Fruit fly (Drosophila melanogaster) whole organism, embryonic: ENCODE measurements around the gene red.

Source experiments
- CG10147 ChIP-seq: fragments of 200-800 bp; sonication (Bioruptor generic); optimal IDR thresholded peaks from 2 replicates; lab custom pipeline; 2019; ENCODE audit warnings: missing biosample characterization, mild to moderate bottlenecking, missing genetic modification characterization, moderate library complexity
- CG10565 ChIP-seq: fragments of 200-800 bp; sonication (Bioruptor generic); optimal IDR thresholded peaks from 3 replicates; lab custom pipeline; 2016; ENCODE audit warnings: missing biosample characterization, mild to moderate bottlenecking, missing genetic modification characterization
- CG11398 ChIP-seq: fragments of 200-800 bp; sonication (Bioruptor generic); optimal IDR thresholded peaks from 2 replicates; lab custom pipeline; 2016; ENCODE audit warnings: missing biosample characterization, missing genetic modification characterization
- CG12104 ChIP-seq: fragments of 200-800 bp; sonication (Bioruptor generic); optimal IDR thresholded peaks from 3 replicates; lab custom pipeline; 2016; ENCODE audit warnings: missing biosample characterization, missing genetic modification characterization
- CG12744 ChIP-seq: fragments of 200-800 bp; sonication (Bioruptor generic); optimal IDR thresholded peaks from 2 replicates; lab custom pipeline; 2016; ENCODE audit warnings: missing biosample characterization, missing genetic modification characterization
- CG13775 ChIP-seq: fragments of 200-800 bp; sonication (Bioruptor generic); optimal IDR thresholded peaks from 3 replicates; lab custom pipeline; 2017; ENCODE audit warnings: missing biosample characterization, mild to moderate bottlenecking, missing genetic modification characterization
- CG14667 ChIP-seq: fragments of 200-800 bp; sonication (Bioruptor generic); IDR thresholded peaks from 2 replicates; pipeline ENCODE4 v1.3.6; 2022; ENCODE audit warnings: missing biosample characterization, missing genetic modification characterization
- CG15011 ChIP-seq: fragments of 200-800 bp; sonication (Bioruptor generic); optimal IDR thresholded peaks from 3 replicates; lab custom pipeline; 2018; ENCODE audit warnings: missing biosample characterization, mild to moderate bottlenecking, missing genetic modification characterization
- CG16779 ChIP-seq: fragments of 200-800 bp; sonication (Bioruptor generic); IDR thresholded peaks from 2 replicates; pipeline ENCODE4 v1.3.6; 2022; ENCODE audit warnings: missing biosample characterization, missing genetic modification characterization
- CG16813 ChIP-seq: fragments of 200-800 bp; sonication (Bioruptor generic); IDR thresholded peaks from 3 replicates; pipeline ENCODE4 v1.3.6; 2022; ENCODE audit warnings: missing biosample characterization, missing genetic modification characterization; ENCODE audit not compliant: partially characterized antibody
- CG2202 ChIP-seq: fragments of 200-800 bp; sonication (Bioruptor generic); optimal IDR thresholded peaks from 2 replicates; lab custom pipeline; 2018; ENCODE audit warnings: missing biosample characterization, mild to moderate bottlenecking, missing genetic modification characterization
- CG33213 ChIP-seq: fragments of 200-800 bp; sonication (Bioruptor generic); optimal IDR thresholded peaks from 3 replicates; lab custom pipeline; 2016; ENCODE audit warnings: missing biosample characterization, missing genetic modification characterization
- CG3995 ChIP-seq: fragments of 200-800 bp; sonication (Bioruptor generic); optimal IDR thresholded peaks from 3 replicates; lab custom pipeline; 2016; ENCODE audit warnings: missing biosample characterization, missing genetic modification characterization
- CG4730 ChIP-seq: fragments of 200-800 bp; sonication (Bioruptor generic); IDR thresholded peaks from 2 replicates; pipeline ENCODE4 v1.3.6; 2022; ENCODE audit warnings: missing biosample characterization, missing genetic modification characterization
- CG8089 ChIP-seq: fragments of 200-800 bp; sonication (Bioruptor generic); optimal IDR thresholded peaks from 3 replicates; lab custom pipeline; 2016; ENCODE audit warnings: missing biosample characterization, missing genetic modification characterization
- CG8944 ChIP-seq: fragments of 200-800 bp; sonication (Bioruptor generic); optimal IDR thresholded peaks from 3 replicates; lab custom pipeline; 2016; ENCODE audit warnings: missing biosample characterization, missing genetic modification characterization
- CG9727 ChIP-seq: fragments of 200-800 bp; sonication (Bioruptor generic); optimal IDR thresholded peaks from 3 replicates; lab custom pipeline; 2017; ENCODE audit warnings: missing biosample characterization, mild to moderate bottlenecking, missing genetic modification characterization
- CHES-1-like ChIP-seq: fragments of 200-800 bp; sonication (Bioruptor generic); optimal IDR thresholded peaks from 2 replicates; lab custom pipeline; 2016; ENCODE audit warnings: missing biosample characterization, missing genetic modification characterization
- D ChIP-seq, 2 experiments: fragments of 200-800 bp in 1 of 2; fragments of >200 bp in 1 of 2; sonication (Bioruptor generic) in 1 of 2; optimal IDR thresholded peaks; 2 replicates in 1 of 2; 3 replicates in 1 of 2; lab custom pipeline; 2017; ENCODE audit warnings: mild to moderate bottlenecking in 1 of 2, missing biosample characterization in 1 of 2, missing genetic modification characterization in 1 of 2, missing genetic modification reagents in 1 of 2
- Dll ChIP-seq: fragments of 200-800 bp; sonication (Bioruptor generic); IDR thresholded peaks from 4 replicates; pipeline ENCODE4 v1.3.6; 2022; ENCODE audit warnings: missing biosample characterization, missing genetic modification characterization; ENCODE audit not compliant: partially characterized antibody
- Drgx ChIP-seq: fragments of 200-800 bp; sonication (Bioruptor generic); IDR thresholded peaks from 2 replicates; pipeline ENCODE4 v1.3.6; 2022; ENCODE audit warnings: missing biosample characterization, missing genetic modification characterization
- Fer3 ChIP-seq: fragments of 200-800 bp; sonication (Bioruptor generic); optimal IDR thresholded peaks from 2 replicates; lab custom pipeline; 2018; ENCODE audit warnings: missing biosample characterization, mild to moderate bottlenecking, missing genetic modification characterization, moderate library complexity
- Lim3 ChIP-seq: fragments of 200-800 bp; sonication (Bioruptor generic); IDR thresholded peaks from 2 replicates; pipeline ENCODE4 v1.3.6; 2022; ENCODE audit warnings: missing biosample characterization, missing genetic modification characterization
- Max ChIP-seq: fragments of 200-800 bp; sonication (Bioruptor generic); optimal IDR thresholded peaks from 2 replicates; lab custom pipeline; 2016; ENCODE audit warnings: missing biosample characterization, mild to moderate bottlenecking, missing genetic modification characterization
- NC2β ChIP-seq: fragments of 200-800 bp; sonication (Bioruptor generic); optimal IDR thresholded peaks from 2 replicates; lab custom pipeline; 2016; ENCODE audit warnings: missing biosample characterization, missing genetic modification characterization
- NfI ChIP-seq: fragments of 200-800 bp; sonication (Bioruptor generic); optimal IDR thresholded peaks from 3 replicates; lab custom pipeline; 2018; ENCODE audit warnings: missing biosample characterization, mild to moderate bottlenecking, missing genetic modification characterization, moderate library complexity
- Opbp ChIP-seq: fragments of 200-800 bp; sonication (Bioruptor generic); IDR thresholded peaks from 3 replicates; pipeline ENCODE4 v1.3.6; 2022; ENCODE audit warnings: missing biosample characterization, missing genetic modification characterization; ENCODE audit not compliant: partially characterized antibody
- ab ChIP-seq: fragments of 200-800 bp; sonication (Bioruptor generic); optimal IDR thresholded peaks from 2 replicates; lab custom pipeline; 2016; ENCODE audit warnings: missing biosample characterization, missing genetic modification characterization
- ac ChIP-seq: fragments of 200-800 bp; sonication (Bioruptor generic); optimal IDR thresholded peaks from 3 replicates; lab custom pipeline; 2017; ENCODE audit warnings: missing biosample characterization, mild to moderate bottlenecking, missing genetic modification characterization
- al ChIP-seq: fragments of 200-800 bp; sonication (Bioruptor generic); IDR thresholded peaks from 2 replicates; pipeline ENCODE4 v1.3.6; 2022; ENCODE audit warnings: missing biosample characterization, missing genetic modification characterization
- amos ChIP-seq: fragments of 200-800 bp; sonication (Bioruptor generic); IDR thresholded peaks from 2 replicates; pipeline ENCODE4 v1.3.6; 2022; ENCODE audit warnings: missing biosample characterization, missing genetic modification characterization; ENCODE audit not compliant: partially characterized antibody
- bigmax ChIP-seq: fragments of 200-800 bp; sonication (Bioruptor generic); optimal IDR thresholded peaks from 2 replicates; lab custom pipeline; 2018; ENCODE audit warnings: missing biosample characterization, mild to moderate bottlenecking, missing genetic modification characterization
- br ChIP-seq: fragments of >200 bp; optimal IDR thresholded peaks from 2 replicates; lab custom pipeline; 2017
- bsh ChIP-seq, 2 experiments: fragments of 200-800 bp; sonication (Bioruptor generic); optimal IDR thresholded peaks; 2 replicates each; lab custom pipeline; 2017 to 2018; ENCODE audit warnings: mild to moderate bottlenecking in 2 of 2, missing biosample characterization in 2 of 2, missing genetic modification characterization in 2 of 2, moderate library complexity in 1 of 2
- crp ChIP-seq, 2 experiments: fragments of 200-800 bp; sonication (Bioruptor generic); optimal IDR thresholded peaks; 2 replicates in 1 of 2; 3 replicates in 1 of 2; lab custom pipeline; 2017; ENCODE audit warnings: missing biosample characterization in 2 of 2, missing genetic modification characterization in 2 of 2, mild to moderate bottlenecking in 1 of 2, moderate library complexity in 1 of 2
- da ChIP-seq: fragments of 200-800 bp; sonication (Bioruptor generic); optimal IDR thresholded peaks from 2 replicates; lab custom pipeline; 2016; ENCODE audit warnings: missing biosample characterization, missing genetic modification characterization
- esg ChIP-seq: fragments of 200-800 bp; sonication (Bioruptor generic); conservative IDR thresholded peaks from 2 replicates; pipeline ENCODE4 v1.3.6; 2022; ENCODE audit warnings: missing biosample characterization, missing genetic modification characterization
- jumu ChIP-seq: fragments of 200-800 bp; sonication (Bioruptor generic); optimal IDR thresholded peaks from 3 replicates; lab custom pipeline; 2016; ENCODE audit warnings: missing biosample characterization, missing genetic modification characterization
- lbe ChIP-seq: fragments of 200-800 bp; sonication (Bioruptor generic); optimal IDR thresholded peaks from 2 replicates; lab custom pipeline; 2016; ENCODE audit warnings: missing biosample characterization, mild to moderate bottlenecking, missing genetic modification characterization
- nerfin-1 ChIP-seq: fragments of 200-800 bp; sonication (Bioruptor generic); optimal IDR thresholded peaks from 3 replicates; lab custom pipeline; 2019; ENCODE audit warnings: missing biosample characterization, mild to moderate bottlenecking, missing genetic modification characterization, moderate library complexity
- onecut ChIP-seq: fragments of 200-800 bp; sonication (Bioruptor generic); IDR thresholded peaks from 2 replicates; pipeline ENCODE4 v1.3.6; 2022; ENCODE audit warnings: missing biosample characterization, missing genetic modification characterization
- pan ChIP-seq, 4 experiments: fragments of >200 bp in 3 of 4; fragments of 200-800 bp in 1 of 4; sonication (Bioruptor generic) in 1 of 4; optimal IDR thresholded peaks in 3 of 4; IDR thresholded peaks in 1 of 4; 2 replicates each; pipeline versions ENCODE4 v1.3.6 to Lab custom; 2017 to 2022; ENCODE audit warnings: missing biosample characterization in 2 of 4, missing genetic modification characterization in 2 of 4, mixed read lengths in 1 of 4
- pfk ChIP-seq: fragments of 200-800 bp; sonication (Bioruptor generic); optimal IDR thresholded peaks from 2 replicates; lab custom pipeline; 2018; ENCODE audit warnings: missing biosample characterization, mild to moderate bottlenecking, missing genetic modification characterization, moderate library complexity
- sc ChIP-seq, 3 experiments: fragments of >200 bp in 2 of 3; fragments of 200-800 bp in 1 of 3; sonication (Bioruptor generic) in 1 of 3; optimal IDR thresholded peaks; 2 replicates in 2 of 3; 3 replicates in 1 of 3; lab custom pipeline; 2017; ENCODE audit warnings: mild to moderate bottlenecking in 1 of 3, missing biosample characterization in 1 of 3, missing genetic modification characterization in 1 of 3, missing genetic modification reagents in 1 of 3
- trh ChIP-seq: fragments of 200-800 bp; sonication (Bioruptor generic); optimal IDR thresholded peaks from 2 replicates; lab custom pipeline; 2016; ENCODE audit warnings: missing biosample characterization, missing genetic modification characterization
- usp ChIP-seq: fragments of >200 bp; optimal IDR thresholded peaks from 2 replicates; lab custom pipeline; 2017; ENCODE audit warnings: missing biosample characterization, missing genetic modification characterization
- yki ChIP-seq: fragments of >200 bp; optimal IDR thresholded peaks from 3 replicates; lab custom pipeline; 2018
- zfh2 ChIP-seq: fragments of 200-800 bp; sonication (Bioruptor generic); optimal IDR thresholded peaks from 2 replicates; lab custom pipeline; 2016; ENCODE audit warnings: missing biosample characterization, missing genetic modification characterization

Gene red

DNA sequence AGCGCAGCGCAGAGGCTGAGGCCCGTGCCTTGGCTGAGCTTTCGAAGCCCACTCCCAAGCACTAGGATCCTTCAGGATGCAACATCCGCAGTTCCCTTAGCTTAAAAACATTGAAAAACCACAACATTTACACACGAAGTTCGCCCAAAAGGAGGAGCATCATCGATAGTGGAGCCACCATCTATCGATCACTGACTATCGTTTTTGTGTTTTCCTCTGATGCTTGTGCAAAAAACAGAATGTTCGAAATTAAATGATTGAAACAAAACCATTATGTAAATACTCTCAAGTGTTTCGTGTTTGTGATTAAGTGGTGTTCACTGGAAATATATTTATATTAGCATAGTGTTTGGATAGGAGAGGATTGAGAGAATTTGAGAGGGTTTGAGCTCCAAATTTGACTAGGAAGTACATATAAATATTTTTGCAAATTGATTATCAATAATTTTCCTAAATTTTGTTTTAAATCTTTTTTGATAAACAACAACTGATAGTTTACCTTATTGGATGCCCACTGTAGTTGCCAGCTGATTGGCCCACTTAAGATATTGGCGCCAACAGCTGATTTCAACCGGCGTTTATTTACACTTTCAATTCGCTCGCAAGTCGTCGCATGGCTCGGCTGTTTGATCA lies 38.7 kb downstream of the red start, which contains the start of gene spn-B (continued):
- peak; percentile 49; the same call in 1 of the 3 replicates for TF ChIP-seq Opbp (GFP tag; lab: Robert Waterston, UW)
- peak; percentile 64 for TF ChIP-seq CG12744 (GFP tag; lab: Kevin White, UChicago)
- no peak for TF ChIP-seq bigmax (GFP tag; lab: Kevin White, UChicago)
- TF ChIP-seq Fer3 (tag; lab: Kevin White, UChicago) = peak; percentile 73
- TF ChIP-seq al (GFP tag; lab: Robert Waterston, UW) = peak; percentile 44
- TF ChIP-seq br (lab: Kevin White, UChicago) = no peak
- TF ChIP-seq CG33213 = peak; percentile 59
- no peak for TF ChIP-seq pan (optimal IDR thresholded peaks at IDR 0.05; lab: Kevin White, UChicago)
- TF ChIP-seq pan (GFP tag; optimal IDR thresholded peaks at IDR 0.05 in 1 of 2, IDR thresholded peaks at IDR 0.05 in 1 of 2) = peak in 1 of 2 experiments; percentile 77
- TF ChIP-seq lbe (GFP tag; lab: Kevin White, UChicago) = peak; percentile 76
- TF ChIP-seq crp (GFP tag; optimal IDR thresholded peaks at IDR 0.05; lab: Kevin White, UChicago) = peak; percentile 52 to 90
- TF ChIP-seq CG12104 (GFP tag; lab: Kevin White, UChicago) = peak; percentile 61
- TF ChIP-seq CG8089 (GFP tag; lab: Kevin White, UChicago) = peak; percentile 1
- no peak for TF ChIP-seq pfk
- peak; percentile 75; the same call in 1 of the 2 replicates for TF ChIP-seq Drgx (GFP tag; lab: Robert Waterston, UW)
- TF ChIP-seq jumu (GFP tag; lab: Kevin White, UChicago) = peak; percentile 43
- peak; percentile 74 for TF ChIP-seq Max (GFP tag; lab: Kevin White, UChicago)
- TF ChIP-seq CG11398 = no peak
- no peak for TF ChIP-seq CG10565 (GFP tag; lab: Kevin White, UChicago)
- TF ChIP-seq CG3995 (GFP tag; lab: Kevin White, UChicago) = peak; percentile 29
- no peak for TF ChIP-seq trh (GFP tag; lab: Kevin White, UChicago)
- peak; percentile 53 for TF ChIP-seq onecut (GFP tag; lab: Robert Waterston, UW)
- TF ChIP-seq CG16779 (GFP tag; lab: Robert Waterston, UW) = no peak
- TF ChIP-seq CHES-1-like (GFP tag; lab: Kevin White, UChicago) = no peak
- TF ChIP-seq CG15011 (GFP tag; lab: Kevin White, UChicago) = peak; percentile 67
- peak; percentile 49 for TF ChIP-seq CG4730 (GFP tag; lab: Robert Waterston, UW)
- TF ChIP-seq da (GFP tag; lab: Kevin White, UChicago) = no peak
- TF ChIP-seq CG9727 (GFP tag; lab: Kevin White, UChicago) = peak; percentile 84
- peak; percentile 0 to 80 for TF ChIP-seq bsh (GFP tag; optimal IDR thresholded peaks at IDR 0.05; lab: Kevin White, UChicago)
- TF ChIP-seq nerfin-1 (tag; lab: Kevin White, UChicago) = peak; percentile 72
- TF ChIP-seq zfh2 (GFP tag; lab: Kevin White, UChicago) = peak; percentile 53
- TF ChIP-seq CG13775 (GFP tag; lab: Kevin White, UChicago) = peak; percentile 83
- peak; percentile 26 for TF ChIP-seq ac (GFP tag; lab: Kevin White, UChicago)
- no peak for TF ChIP-seq CG8944 (GFP tag; lab: Kevin White, UChicago)
- TF ChIP-seq NC2β (GFP tag; lab: Kevin White, UChicago) = peak; percentile 59
- no peak for TF ChIP-seq yki
- TF ChIP-seq Lim3 (GFP tag; lab: Robert Waterston, UW) = no peak; the same call in 1 of the 2 replicates
- TF ChIP-seq CG14667 (GFP tag; lab: Robert Waterston, UW) = peak; percentile 43
- 0 out of 3 replicates have a peak, but pooled peaks have one; percentile 11 for TF ChIP-seq CG16813 (GFP tag; lab: Robert Waterston, UW)
- TF ChIP-seq Dll (GFP tag; lab: Robert Waterston, UW) = peak; percentile 58
- TF ChIP-seq esg = peak; percentile 69
- no peak for TF ChIP-seq usp
- peak; percentile 65 for TF ChIP-seq NfI
- TF ChIP-seq amos (GFP tag; lab: Robert Waterston, UW) = peak; percentile 41; the same call in 1 of the 2 replicates
- no peak for TF ChIP-seq D (optimal IDR thresholded peaks at IDR 0.05; lab: Kevin White, UChicago)
- TF ChIP-seq D (GFP tag; optimal IDR thresholded peaks at IDR 0.05; lab: Kevin White, UChicago) = peak; percentile 69
- peak; percentile 70 for TF ChIP-seq CG10147
- no peak for TF ChIP-seq ab
- TF ChIP-seq CG2202 (tag; lab: Kevin White, UChicago) = peak; percentile 67
- TF ChIP-seq sc (optimal IDR thresholded peaks at IDR 0.05; lab: Kevin White, UChicago) = no peak
- TF ChIP-seq sc (GFP tag; optimal IDR thresholded peaks at IDR 0.05; lab: Kevin White, UChicago) = peak; percentile 68
